Worm (Caenorhabditis elegans): Measurements from ENCODE around the gene gcy-6.

gcy-6 gene

DNA sequence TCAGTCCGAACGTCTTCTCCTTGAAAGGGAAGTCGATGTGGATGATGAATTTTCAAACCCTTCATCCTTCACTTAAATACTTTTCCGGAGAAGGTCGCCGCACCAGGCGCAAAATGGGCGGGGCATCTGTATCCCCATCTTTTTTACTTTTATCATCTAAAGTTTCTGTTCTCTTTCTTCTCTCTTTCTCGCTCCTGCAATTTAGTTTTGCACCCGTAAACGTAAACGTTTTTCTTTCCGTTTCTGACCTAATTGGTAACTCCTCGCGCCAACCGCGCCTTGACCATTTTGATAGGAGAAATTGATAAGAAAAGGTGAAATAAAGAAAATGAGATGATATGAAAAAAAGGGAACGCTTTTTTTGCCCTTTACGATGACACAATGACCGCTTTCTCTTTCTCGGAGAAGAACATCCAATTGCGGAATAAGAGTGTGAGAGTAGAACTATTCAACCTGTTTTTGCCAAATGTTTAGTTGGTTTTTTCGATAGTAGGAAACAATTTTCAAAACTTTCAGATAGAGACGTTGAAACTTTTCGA lies 21.0 kb downstream of the gcy-6 start, which contains the start of gene col-149:
TSS of gene col-149 (minus strand) at position 51 of the 539 bp plus-strand sequence.
- TF ChIP-seq sea-1 (GFP tag; conservative IDR thresholded peaks at IDR 0.05), result no peak
- TF ChIP-seq hmbx-1 (tag; optimal IDR thresholded peaks at IDR 0.05), result no peak
- TF ChIP-seq F13C5.2 (tag; optimal IDR thresholded peaks at IDR 0.05), result no peak

DNA sequence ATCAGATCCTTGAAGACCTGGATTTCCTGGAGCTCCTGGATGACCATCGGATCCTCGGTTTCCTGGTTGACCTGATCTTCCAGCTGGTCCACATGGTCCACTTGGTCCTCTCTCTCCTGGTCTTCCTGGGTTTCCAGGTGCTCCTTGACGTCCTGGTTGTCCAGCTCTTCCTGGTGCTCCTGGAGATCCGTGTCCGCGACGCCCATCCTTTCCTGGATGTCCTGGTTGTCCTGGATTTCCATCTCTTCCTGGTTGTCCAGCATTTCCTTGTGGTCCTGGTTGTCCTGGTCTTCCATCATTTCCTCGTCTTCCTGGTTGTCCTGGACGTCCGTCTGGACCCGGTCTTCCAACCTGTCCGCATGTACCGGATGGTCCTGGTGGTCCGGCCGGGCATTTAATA lies 22.0 kb downstream of the gcy-6 start:
- no peak for TF ChIP-seq hnd-1 (tag; optimal IDR thresholded peaks at IDR 0.05)
- TF ChIP-seq F13C5.2 (tag; optimal IDR thresholded peaks at IDR 0.05), result no peak
- TF ChIP-seq pes-1 (GFP tag; IDR thresholded peaks at IDR 0.05), result no peak
- TF ChIP-seq scrt-1 (GFP tag; IDR thresholded peaks at IDR 0.05), result no peak
- no peak for TF ChIP-seq ceh-13 (GFP tag; optimal IDR thresholded peaks at IDR 0.05)
- no peak for TF ChIP-seq tbx-37 (GFP tag; conservative IDR thresholded peaks at IDR 0.05)
- TF ChIP-seq sea-1 (GFP tag; conservative IDR thresholded peaks at IDR 0.05), result no peak
- TF ChIP-seq flt-1 (GFP tag; IDR thresholded peaks at IDR 0.05), result no peak
- no peak for TF ChIP-seq tbx-11 (GFP tag; IDR thresholded peaks at IDR 0.05)
- TF ChIP-seq ets-7 (tag; optimal IDR thresholded peaks at IDR 0.05), result no peak
- TF ChIP-seq B0310.2 (tag; optimal IDR thresholded peaks at IDR 0.05), result no peak
- TF ChIP-seq tra-4 (tag; optimal IDR thresholded peaks at IDR 0.05), result no peak
- TF ChIP-seq ama-1 (optimal IDR thresholded peaks at IDR 0.05), result no peak

ce11 chrV:10289743-10290142 lies 24.1 kb downstream of the gcy-6 start, which contains the start of gene B0024.15:
TSS of gene B0024.15 (plus strand) at chrV:10290043.
- no peak for TF ChIP-seq hnd-1 (tag; optimal IDR thresholded peaks at IDR 0.05)
- no peak for TF ChIP-seq B0310.2 (tag; optimal IDR thresholded peaks at IDR 0.05)
- no peak for TF ChIP-seq pes-1 (GFP tag; IDR thresholded peaks at IDR 0.05)
- no peak for TF ChIP-seq ceh-36 (tag; optimal IDR thresholded peaks at IDR 0.05)
- TF ChIP-seq ceh-13 (GFP tag; optimal IDR thresholded peaks at IDR 0.05), result no peak
- no peak for TF ChIP-seq sea-1 (GFP tag; conservative IDR thresholded peaks at IDR 0.05)
- no peak for TF ChIP-seq ets-7 (tag; optimal IDR thresholded peaks at IDR 0.05)
- no peak for TF ChIP-seq tra-4 (tag; optimal IDR thresholded peaks at IDR 0.05)
- no peak for TF ChIP-seq F13C5.2 (tag; optimal IDR thresholded peaks at IDR 0.05)
- no peak for TF ChIP-seq tbx-37 (GFP tag; conservative IDR thresholded peaks at IDR 0.05)
- no peak for TF ChIP-seq tbx-11 (GFP tag; IDR thresholded peaks at IDR 0.05)
- no peak for TF ChIP-seq hmbx-1 (tag; optimal IDR thresholded peaks at IDR 0.05)
- TF ChIP-seq ama-1 (optimal IDR thresholded peaks at IDR 0.05), result no peak
- TF ChIP-seq scrt-1 (GFP tag; IDR thresholded peaks at IDR 0.05), result no peak
- no peak for TF ChIP-seq flt-1 (GFP tag; IDR thresholded peaks at IDR 0.05)
- no peak for TF ChIP-seq aly-1 (tag; optimal IDR thresholded peaks at IDR 0.05)
- no peak for TF ChIP-seq hmg-4 (GFP tag; optimal IDR thresholded peaks at IDR 0.05)

DNA sequence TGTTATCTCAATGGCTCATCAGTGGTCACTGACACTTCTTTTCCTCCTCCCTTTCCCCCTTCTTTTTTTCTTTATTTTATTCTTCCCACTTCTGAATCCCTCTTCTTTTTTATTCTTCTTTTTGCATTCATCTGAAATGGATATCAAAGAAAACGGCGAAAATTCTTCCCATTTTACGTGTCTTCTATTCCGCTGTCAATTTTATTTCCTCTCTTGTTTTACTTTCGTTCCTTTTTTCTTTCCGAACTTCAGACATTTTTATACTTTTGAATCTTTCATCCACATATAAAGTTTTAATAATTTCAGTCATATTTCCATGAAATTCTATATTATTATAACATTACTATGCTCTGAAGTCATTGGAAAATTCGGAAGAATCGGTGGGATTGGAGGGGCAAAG lies 26.6 kb downstream of the gcy-6 start, which contains the start of gene B0024.3:
TSS of gene B0024.3 (plus strand) at position 301 of the 400 bp plus-strand sequence.
- TF ChIP-seq hmbx-1 (tag; optimal IDR thresholded peaks at IDR 0.05), result no peak
- TF ChIP-seq F13C5.2 (tag; optimal IDR thresholded peaks at IDR 0.05), result no peak
- no peak for TF ChIP-seq hmg-4 (GFP tag; optimal IDR thresholded peaks at IDR 0.05)
- no peak for TF ChIP-seq ama-1 (optimal IDR thresholded peaks at IDR 0.05)
- TF ChIP-seq sea-1 (GFP tag; conservative IDR thresholded peaks at IDR 0.05), result no peak
- no peak for TF ChIP-seq aly-1 (tag; optimal IDR thresholded peaks at IDR 0.05)
- TF ChIP-seq ets-7 (tag; optimal IDR thresholded peaks at IDR 0.05), result no peak
- TF ChIP-seq tra-4 (tag; optimal IDR thresholded peaks at IDR 0.05), result no peak
- no peak for TF ChIP-seq scrt-1 (GFP tag; IDR thresholded peaks at IDR 0.05)
- TF ChIP-seq flt-1 (GFP tag; IDR thresholded peaks at IDR 0.05), result no peak
- TF ChIP-seq tbx-37 (GFP tag; conservative IDR thresholded peaks at IDR 0.05), result no peak
- TF ChIP-seq pes-1 (GFP tag; IDR thresholded peaks at IDR 0.05), result no peak
- no peak for TF ChIP-seq B0310.2 (tag; optimal IDR thresholded peaks at IDR 0.05)
- no peak for TF ChIP-seq ceh-36 (tag; optimal IDR thresholded peaks at IDR 0.05)
- no peak for TF ChIP-seq hnd-1 (tag; optimal IDR thresholded peaks at IDR 0.05)
- TF ChIP-seq tbx-11 (GFP tag; IDR thresholded peaks at IDR 0.05), result no peak
- no peak for TF ChIP-seq ceh-13 (GFP tag; optimal IDR thresholded peaks at IDR 0.05)

DNA sequence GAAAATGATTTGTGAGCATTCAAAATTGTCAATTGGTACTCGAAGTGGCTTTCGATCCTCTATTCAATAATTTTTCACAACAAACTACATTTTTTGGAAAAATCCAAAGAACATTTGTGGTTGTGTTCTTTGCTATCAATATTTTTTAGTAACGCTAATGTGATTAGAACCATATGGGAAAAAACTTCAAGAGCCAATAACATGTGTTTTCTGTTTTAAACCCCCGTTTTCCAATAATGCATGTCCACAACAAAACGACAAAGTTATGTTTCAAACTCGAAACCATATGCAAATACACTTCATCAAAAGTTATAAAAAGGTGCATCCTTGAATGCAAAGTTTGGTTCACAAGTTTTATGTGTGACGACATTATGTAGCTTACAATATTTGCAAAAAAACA lies 28.0 kb downstream of the gcy-6 start:
- TF ChIP-seq pes-1 (GFP tag; IDR thresholded peaks at IDR 0.05), result no peak
- TF ChIP-seq tbx-37 (GFP tag; conservative IDR thresholded peaks at IDR 0.05), result no peak
- TF ChIP-seq scrt-1 (GFP tag; IDR thresholded peaks at IDR 0.05), result no peak
- TF ChIP-seq tbx-11 (GFP tag; IDR thresholded peaks at IDR 0.05), result no peak
- no peak for TF ChIP-seq ets-7 (tag; optimal IDR thresholded peaks at IDR 0.05)
- no peak for TF ChIP-seq aly-1 (tag; optimal IDR thresholded peaks at IDR 0.05)
- TF ChIP-seq flt-1 (GFP tag; IDR thresholded peaks at IDR 0.05), result no peak
- TF ChIP-seq ceh-36 (tag; optimal IDR thresholded peaks at IDR 0.05), result no peak
- TF ChIP-seq ama-1 (optimal IDR thresholded peaks at IDR 0.05), result no peak
- no peak for TF ChIP-seq ceh-13 (GFP tag; optimal IDR thresholded peaks at IDR 0.05)
- no peak for TF ChIP-seq F13C5.2 (tag; optimal IDR thresholded peaks at IDR 0.05)
- TF ChIP-seq hmg-4 (GFP tag; optimal IDR thresholded peaks at IDR 0.05), result no peak

DNA sequence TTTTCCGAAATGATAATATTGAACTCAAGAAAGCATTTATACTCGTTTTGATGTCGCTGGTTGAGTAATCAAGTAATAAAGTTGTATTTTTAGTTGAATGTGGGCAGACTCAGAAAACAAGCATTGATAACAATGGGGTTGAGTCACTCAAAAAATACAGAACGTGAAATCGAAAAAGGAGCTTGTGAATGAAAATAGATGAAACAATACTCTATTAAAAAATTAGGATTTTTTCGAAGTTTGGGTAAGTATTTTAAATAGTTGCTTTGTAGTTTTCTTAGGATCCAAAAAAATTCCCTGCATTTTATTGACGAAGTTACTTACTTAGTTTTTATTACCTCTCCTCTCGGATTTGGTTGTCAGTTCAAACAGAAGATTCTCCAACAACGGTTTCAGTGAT lies 30.4 kb downstream of the gcy-6 start, which contains the start of gene lys-3:
TSS of gene lys-3 (minus strand) at position 101 of the 400 bp plus-strand sequence.
- TF ChIP-seq ama-1 (optimal IDR thresholded peaks at IDR 0.05) (no peak), tra-4 (tag; optimal IDR thresholded peaks at IDR 0.05) (no peak), tbx-11 (GFP tag; IDR thresholded peaks at IDR 0.05) (no peak), sea-1 (GFP tag; conservative IDR thresholded peaks at IDR 0.05) (no peak), B0310.2 (tag; optimal IDR thresholded peaks at IDR 0.05) (no peak), tbx-37 (GFP tag; conservative IDR thresholded peaks at IDR 0.05) (no peak), pes-1 (GFP tag; IDR thresholded peaks at IDR 0.05) (no peak), aly-1 (tag; optimal IDR thresholded peaks at IDR 0.05) (no peak), ceh-36 (tag; optimal IDR thresholded peaks at IDR 0.05) (no peak), hnd-1 (tag; optimal IDR thresholded peaks at IDR 0.05) (no peak), flt-1 (GFP tag; IDR thresholded peaks at IDR 0.05) (no peak), scrt-1 (GFP tag; IDR thresholded peaks at IDR 0.05) (no peak)

ce11 chrV:10281374-10281773 lies 32.5 kb downstream of the gcy-6 start, which contains the start of gene lys-2:
TSS of gene lys-2 (minus strand) at chrV:10281474.
- TF ChIP-seq tbx-37 (GFP tag; conservative IDR thresholded peaks at IDR 0.05), result no peak
- no peak for TF ChIP-seq flt-1 (GFP tag; IDR thresholded peaks at IDR 0.05)
- TF ChIP-seq sea-1 (GFP tag; conservative IDR thresholded peaks at IDR 0.05), result no peak
- no peak for TF ChIP-seq hnd-1 (tag; optimal IDR thresholded peaks at IDR 0.05)
- TF ChIP-seq pes-1 (GFP tag; IDR thresholded peaks at IDR 0.05), result no peak
- no peak for TF ChIP-seq scrt-1 (GFP tag; IDR thresholded peaks at IDR 0.05)
- no peak for TF ChIP-seq tbx-11 (GFP tag; IDR thresholded peaks at IDR 0.05)
- no peak for TF ChIP-seq ceh-13 (GFP tag; optimal IDR thresholded peaks at IDR 0.05)
- no peak for TF ChIP-seq ama-1 (optimal IDR thresholded peaks at IDR 0.05)
- TF ChIP-seq tra-4 (tag; optimal IDR thresholded peaks at IDR 0.05), result no peak
- TF ChIP-seq hmbx-1 (tag; optimal IDR thresholded peaks at IDR 0.05), result no peak
- no peak for TF ChIP-seq hmg-4 (GFP tag; optimal IDR thresholded peaks at IDR 0.05)
- no peak for TF ChIP-seq B0310.2 (tag; optimal IDR thresholded peaks at IDR 0.05)

All from whole organism, early embryonic.